Fruit fly (Drosophila melanogaster) whole organism, pupa: Measurements from ENCODE around the gene Cyp4d1.

ENCODE experiments used
- CG13204 ChIP-seq: fragments of 200-800 bp; sonication (Bioruptor generic); optimal IDR thresholded peaks from 2 replicates; lab custom pipeline; 2018; ENCODE audit warnings: missing biosample characterization, mild to moderate bottlenecking, missing genetic modification characterization, moderate library complexity
- CG17806 ChIP-seq: fragments of 200-800 bp; sonication (Bioruptor generic); optimal IDR thresholded peaks from 2 replicates; lab custom pipeline; 2018; ENCODE audit warnings: missing biosample characterization, mild to moderate bottlenecking, missing genetic modification characterization, moderate library complexity
- CG32121 ChIP-seq: fragments of 200-800 bp; sonication (Bioruptor generic); IDR thresholded peaks from 2 replicates; pipeline ENCODE4 v1.3.6; 2022; ENCODE audit warnings: missing biosample characterization, missing genetic modification characterization
- D1 ChIP-seq: fragments of 200-800 bp; sonication (Bioruptor generic); optimal IDR thresholded peaks from 2 replicates; lab custom pipeline; 2018; ENCODE audit warnings: missing biosample characterization, mild to moderate bottlenecking, missing genetic modification characterization, moderate library complexity
- Snoo ChIP-seq: fragments of 200-800 bp; sonication (Bioruptor generic); optimal IDR thresholded peaks from 3 replicates; lab custom pipeline; 2017; ENCODE audit warnings: missing biosample characterization, mild to moderate bottlenecking, missing genetic modification characterization, inconsistent platforms
- fd96Ca ChIP-seq: fragments of 200-800 bp; sonication (Bioruptor generic); IDR thresholded peaks from 3 replicates; pipeline ENCODE4 v1.3.6; 2022; ENCODE audit warnings: missing biosample characterization, missing genetic modification characterization

DNA sequence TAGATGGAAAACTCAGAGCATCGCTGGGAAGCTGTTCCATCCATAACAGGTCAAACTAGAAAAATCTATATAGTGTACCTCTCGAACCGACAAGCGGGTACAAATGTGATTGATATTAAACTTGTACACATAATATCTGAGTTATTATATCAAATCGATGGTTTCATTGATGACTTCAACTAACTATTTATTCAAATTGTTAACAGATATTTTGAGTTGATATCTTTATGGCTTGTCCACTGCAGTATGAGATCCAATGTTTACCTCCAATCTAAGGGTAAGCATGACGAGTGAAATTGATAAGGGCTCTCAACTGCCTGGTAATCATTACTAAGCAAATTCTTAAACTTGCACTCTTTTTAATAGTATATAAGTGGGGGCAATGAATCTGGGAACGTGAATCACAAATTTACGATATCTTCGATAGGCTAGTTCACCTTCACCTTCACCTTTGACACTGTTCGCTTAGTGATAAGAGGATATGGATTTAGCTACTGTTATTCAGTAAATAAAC, 14.0 kb upstream of the Cyp4d1 start, which contains the start of gene Cyp4d2:
- TF ChIP-seq CG13204 (GFP tag; lab: Kevin White, UChicago) (no peak), CG17806 (tag; lab: Kevin White, UChicago) (no peak), Snoo (tag; lab: Kevin White, UChicago) (no peak), CG32121 (GFP tag; lab: Robert Waterston, UW) (no peak), D1 (tag; lab: Kevin White, UChicago) (no peak), fd96Ca (GFP tag; lab: Robert Waterston, UW) (no peak)
